Worm (Caenorhabditis elegans) whole organism, L3 larva: Measurements from ENCODE around the gene glr-6.

ENCODE experiments used
- fkh-10 ChIP-seq: sonication (generic microtip); optimal IDR thresholded peaks from 2 replicates; lab custom pipeline; 2017; ENCODE audit warnings: missing biosample characterization, missing genetic modification reagents, missing genetic modification characterization
- lin-39 ChIP-seq: fragments of 150-350 bp; optimal IDR thresholded peaks from 2 replicates; lab custom pipeline; 2018; ENCODE audit warnings: missing biosample characterization, missing genetic modification reagents, missing genetic modification characterization
- nhr-25 ChIP-seq: sonication (generic microtip); optimal IDR thresholded peaks from 2 replicates; lab custom pipeline; 2017; ENCODE audit warnings: missing biosample characterization, missing genetic modification characterization
- nhr-28 ChIP-seq: fragments of 150-350 bp; optimal IDR thresholded peaks from 2 replicates; lab custom pipeline; 2014; ENCODE audit warnings: missing biosample characterization, missing genetic modification characterization
- nhr-67 ChIP-seq: fragments of 150-350 bp; optimal IDR thresholded peaks from 2 replicates; lab custom pipeline; 2014; ENCODE audit warnings: missing biosample characterization, missing genetic modification characterization
- nhr-76 ChIP-seq: fragments of 150-350 bp; sonication (generic microtip); optimal IDR thresholded peaks from 5 replicates; lab custom pipeline; 2014; ENCODE audit warnings: missing biosample characterization, missing genetic modification characterization
- nhr-77 ChIP-seq: fragments of 150-350 bp; optimal IDR thresholded peaks from 2 replicates; lab custom pipeline; 2014; ENCODE audit warnings: missing biosample characterization, missing genetic modification characterization
- tbx-2 ChIP-seq: sonication (generic microtip); optimal IDR thresholded peaks from 2 replicates; lab custom pipeline; 2016; ENCODE audit warnings: mild to moderate bottlenecking, missing genetic modification characterization, missing compliant biosample characterization

DNA sequence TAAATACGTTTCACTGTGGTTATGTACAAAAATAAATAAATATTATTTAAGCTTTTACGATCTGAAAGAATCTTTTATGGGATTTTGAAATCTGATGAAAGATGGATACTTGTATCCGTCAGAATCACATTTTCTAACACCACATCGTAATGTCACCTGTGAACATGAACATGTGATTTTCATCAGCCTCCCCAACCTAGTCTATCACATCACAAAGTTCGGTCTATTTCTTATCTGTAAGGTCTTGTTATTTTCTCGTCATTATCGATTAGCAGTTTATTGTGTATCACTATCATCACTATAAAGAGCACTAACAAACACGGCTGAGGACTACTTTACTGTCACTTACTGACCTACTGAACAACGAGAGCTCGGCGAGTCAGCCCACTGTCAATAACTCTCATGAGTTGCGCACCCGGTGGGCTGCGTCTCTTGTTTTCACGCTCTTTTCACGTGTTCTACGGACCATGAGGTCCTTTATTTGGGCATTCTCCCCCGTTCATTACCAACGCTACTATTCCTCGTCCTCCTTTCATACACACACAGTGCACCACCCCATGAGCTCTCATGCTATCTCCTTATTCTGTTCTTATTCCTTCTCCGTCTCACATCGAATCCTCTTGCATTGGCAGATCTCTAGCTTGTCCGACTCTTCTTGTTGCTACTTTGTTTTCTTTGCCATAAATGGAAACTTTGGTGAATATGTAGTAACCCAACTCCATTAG is 33.2 kb downstream of the glr-6 start:
- TF ChIP-seq nhr-77 (no peak), lin-39 (tag; lab: Kevin White, UChicago) (no peak), nhr-76 (tag; lab: Kevin White, UChicago) (no peak), fkh-10 (GFP tag; lab: Kevin White, UChicago) (no peak), nhr-28 (no peak), nhr-67 (tag; lab: Kevin White, UChicago) (no peak), tbx-2 (tag; lab: Kevin White, UChicago) (no peak), nhr-25 (tag; lab: Kevin White, UChicago) (no peak)
